Fruit fly (Drosophila melanogaster): ENCODE measurements around the gene Flacc.

- no peak for TF ChIP-seq Camta (GFP tag; optimal IDR thresholded peaks at IDR 0.05)
- no peak for TF ChIP-seq CG6175 (GFP tag; IDR thresholded peaks at IDR 0.05)
- TF ChIP-seq Ptx1 (GFP tag; IDR thresholded peaks at IDR 0.05), result no peak
- no peak for TF ChIP-seq CG10654 (GFP tag; optimal IDR thresholded peaks at IDR 0.05)
- no peak for TF ChIP-seq CG4404 (GFP tag; IDR thresholded peaks at IDR 0.05)
- TF ChIP-seq CG11085 (GFP tag; IDR thresholded peaks at IDR 0.05), result no peak
- TF ChIP-seq Dek (tag; optimal IDR thresholded peaks at IDR 0.05), result no peak
- no peak for TF ChIP-seq trem (tag; optimal IDR thresholded peaks at IDR 0.05)
- no peak for TF ChIP-seq CG11723 (GFP tag; optimal IDR thresholded peaks at IDR 0.05)
- peak; percentile 83 for TF ChIP-seq abd-A (tag; optimal IDR thresholded peaks at IDR 0.05)
Observed at dm6 chrX:18849022-18849368, 44.4 kb downstream of the Flacc start.
